Fruit fly (Drosophila melanogaster) whole organism, prepupa: ENCODE measurements around the gene CG6569.

Experiments used
- Blimp-1 ChIP-seq: fragments of 200-800 bp; sonication (Bioruptor generic); optimal IDR thresholded peaks from 3 replicates; lab custom pipeline; 2017; ENCODE audit warnings: missing biosample characterization, missing genetic modification characterization, mild to moderate bottlenecking, moderate library complexity, missing genetic modification reagents
- CG4318 ChIP-seq: fragments of 200-800 bp; sonication (Bioruptor generic); optimal IDR thresholded peaks from 3 replicates; lab custom pipeline; 2017; ENCODE audit warnings: missing biosample characterization, mild to moderate bottlenecking, missing genetic modification characterization
- CG7368 ChIP-seq: fragments of 200-800 bp; sonication (Bioruptor generic); optimal IDR thresholded peaks from 3 replicates; lab custom pipeline; 2016; ENCODE audit warnings: missing biosample characterization, missing genetic modification characterization
- Gug ChIP-seq: fragments of 200-800 bp; sonication (Bioruptor generic); IDR thresholded peaks from 2 replicates; pipeline ENCODE4 v1.3.6; 2022; ENCODE audit warnings: missing biosample characterization, missing genetic modification characterization
- pdm3 ChIP-seq: fragments of 200-800 bp; sonication (Bioruptor generic); optimal IDR thresholded peaks from 3 replicates; lab custom pipeline; 2016; ENCODE audit warnings: missing biosample characterization, missing genetic modification characterization

dm6 chr3R:21916987-21917386, 49.3 kb upstream of the CG6569 start:
- TF ChIP-seq Blimp-1 (GFP tag; lab: Kevin White, UChicago) (no peak), CG4318 (no peak), CG7368 (GFP tag; lab: Kevin White, UChicago) (no peak), pdm3 (GFP tag; lab: Kevin White, UChicago) (no peak), Gug (GFP tag; lab: Robert Waterston, UW) (no peak)
